Fruit fly (Drosophila melanogaster) whole organism, embryonic: ENCODE data around the gene CG17752.

Source experiments
- CG10147 ChIP-seq: fragments of 200-800 bp; sonication (Bioruptor generic); optimal IDR thresholded peaks from 2 replicates; lab custom pipeline; 2019; ENCODE audit warnings: missing biosample characterization, mild to moderate bottlenecking, missing genetic modification characterization, moderate library complexity
- CG10209 ChIP-seq: fragments of 200-800 bp; sonication (Bioruptor generic); optimal IDR thresholded peaks from 3 replicates; lab custom pipeline; 2017; ENCODE audit warnings: missing biosample characterization, mild to moderate bottlenecking, missing genetic modification characterization, missing genetic modification reagents
- CG11456 ChIP-seq: fragments of 200-800 bp; sonication (Bioruptor generic); IDR thresholded peaks from 3 replicates; pipeline ENCODE4 v1.3.6; 2022; ENCODE audit warnings: missing biosample characterization, missing genetic modification characterization
- CG12155 ChIP-seq: fragments of 200-800 bp; sonication (Bioruptor generic); optimal IDR thresholded peaks from 3 replicates; lab custom pipeline; 2016; ENCODE audit warnings: missing biosample characterization, missing genetic modification characterization
- CG1233 ChIP-seq: fragments of 200-800 bp; sonication (Bioruptor generic); optimal IDR thresholded peaks from 4 replicates; lab custom pipeline; 2018; ENCODE audit warnings: missing biosample characterization, mild to moderate bottlenecking, missing genetic modification characterization
- CG13624 ChIP-seq: fragments of 200-800 bp; sonication (Bioruptor generic); optimal IDR thresholded peaks from 2 replicates; lab custom pipeline; 2016; ENCODE audit warnings: missing biosample characterization, missing genetic modification characterization
- CG14014 ChIP-seq: fragments of 200-800 bp; sonication (Bioruptor generic); IDR thresholded peaks from 2 replicates; pipeline ENCODE4 v1.3.6; 2022; ENCODE audit warnings: missing biosample characterization, missing genetic modification characterization
- CG15011 ChIP-seq: fragments of 200-800 bp; sonication (Bioruptor generic); optimal IDR thresholded peaks from 3 replicates; lab custom pipeline; 2018; ENCODE audit warnings: missing biosample characterization, mild to moderate bottlenecking, missing genetic modification characterization
- CG15696 ChIP-seq: fragments of 200-800 bp; sonication (Bioruptor generic); optimal IDR thresholded peaks from 2 replicates; lab custom pipeline; 2019; ENCODE audit warnings: missing biosample characterization, mild to moderate bottlenecking, missing genetic modification characterization, moderate library complexity
- CG17359 ChIP-seq: fragments of 200-800 bp; sonication (Bioruptor generic); optimal IDR thresholded peaks from 3 replicates; lab custom pipeline; 2018; ENCODE audit warnings: missing biosample characterization, mild to moderate bottlenecking, missing genetic modification characterization, moderate library complexity
- CG17385 ChIP-seq: fragments of 200-800 bp; sonication (Bioruptor generic); optimal IDR thresholded peaks from 3 replicates; lab custom pipeline; 2018; ENCODE audit warnings: missing biosample characterization, mild to moderate bottlenecking, missing genetic modification characterization
- CG17802 ChIP-seq: fragments of 200-800 bp; sonication (Bioruptor generic); optimal IDR thresholded peaks from 2 replicates; lab custom pipeline; 2018; ENCODE audit warnings: missing biosample characterization, mild to moderate bottlenecking, missing genetic modification characterization, moderate library complexity
- CG30431 ChIP-seq: fragments of 200-800 bp; sonication (Bioruptor generic); optimal IDR thresholded peaks from 2 replicates; lab custom pipeline; 2017; ENCODE audit warnings: missing biosample characterization, missing genetic modification characterization
- CG3281 ChIP-seq: fragments of 200-800 bp; sonication (Bioruptor generic); optimal IDR thresholded peaks from 3 replicates; lab custom pipeline; 2017; ENCODE audit warnings: missing biosample characterization, mild to moderate bottlenecking, missing genetic modification characterization
- CG3838 ChIP-seq: fragments of 200-800 bp; sonication (Bioruptor generic); optimal IDR thresholded peaks from 3 replicates; lab custom pipeline; 2016; ENCODE audit warnings: missing biosample characterization, missing genetic modification characterization
- CG3995 ChIP-seq: fragments of 200-800 bp; sonication (Bioruptor generic); optimal IDR thresholded peaks from 3 replicates; lab custom pipeline; 2016; ENCODE audit warnings: missing biosample characterization, missing genetic modification characterization
- CG43689 ChIP-seq: fragments of 200-800 bp; sonication (Bioruptor generic); IDR thresholded peaks from 2 replicates; pipeline ENCODE4 v1.3.6; 2022; ENCODE audit warnings: missing biosample characterization, missing genetic modification characterization
- CG4404 ChIP-seq: fragments of 200-800 bp; sonication (Bioruptor generic); IDR thresholded peaks from 2 replicates; pipeline ENCODE4 v1.3.6; 2022; ENCODE audit warnings: missing biosample characterization, missing genetic modification characterization
- CG5180 ChIP-seq: fragments of 200-800 bp; sonication (Bioruptor generic); optimal IDR thresholded peaks from 3 replicates; lab custom pipeline; 2017; ENCODE audit warnings: missing biosample characterization, missing genetic modification characterization, mild to moderate bottlenecking, moderate library complexity, missing genetic modification reagents
- CG6175 ChIP-seq: fragments of 200-800 bp; sonication (Bioruptor generic); IDR thresholded peaks from 3 replicates; pipeline ENCODE4 v1.3.6; 2022; ENCODE audit warnings: missing biosample characterization, missing genetic modification characterization
- CG6683 ChIP-seq: fragments of 200-800 bp; sonication (Bioruptor generic); optimal IDR thresholded peaks from 2 replicates; lab custom pipeline; 2017; ENCODE audit warnings: missing biosample characterization, mild to moderate bottlenecking, missing genetic modification characterization, missing genetic modification reagents
- CG7372 ChIP-seq: fragments of 200-800 bp; sonication (Bioruptor generic); IDR thresholded peaks from 2 replicates; pipeline ENCODE4 v1.3.6; 2022; ENCODE audit warnings: missing biosample characterization, missing genetic modification characterization
- CG8924 ChIP-seq: fragments of 200-800 bp; optimal IDR thresholded peaks from 3 replicates; lab custom pipeline; 2019; ENCODE audit warnings: missing biosample characterization, mild to moderate bottlenecking, missing genetic modification characterization, moderate library complexity
- Dbx ChIP-seq: fragments of 200-800 bp; sonication (Bioruptor generic); IDR thresholded peaks from 3 replicates; pipeline ENCODE4 v1.3.6; 2022; ENCODE audit warnings: missing biosample characterization, missing genetic modification characterization
- Deaf1 ChIP-seq: fragments of 200-800 bp; optimal IDR thresholded peaks from 3 replicates; lab custom pipeline; 2019; ENCODE audit warnings: missing biosample characterization, mild to moderate bottlenecking, missing genetic modification characterization, moderate library complexity
- H2.0 ChIP-seq: fragments of 200-800 bp; sonication (Bioruptor generic); IDR thresholded peaks from 2 replicates; pipeline ENCODE4 v1.3.6; 2022; ENCODE audit warnings: missing biosample characterization, missing genetic modification characterization
- HLH3B ChIP-seq: fragments of 200-800 bp; sonication (Bioruptor generic); IDR thresholded peaks from 2 replicates; pipeline ENCODE4 v1.3.6; 2022; ENCODE audit warnings: missing biosample characterization, missing genetic modification characterization
- Hr51 ChIP-seq, 2 experiments: fragments of 200-800 bp; sonication (Bioruptor generic); optimal IDR thresholded peaks; 2 replicates in 1 of 2; 3 replicates in 1 of 2; lab custom pipeline; 2016 to 2018; ENCODE audit warnings: missing biosample characterization in 2 of 2, missing genetic modification characterization in 2 of 2, mild to moderate bottlenecking in 1 of 2, moderate library complexity in 1 of 2
- Hr78 ChIP-seq, 2 experiments: fragments of 200-800 bp in 1 of 2; fragments of >200 bp in 1 of 2; sonication (Bioruptor generic) in 1 of 2; optimal IDR thresholded peaks; 2 replicates each; lab custom pipeline; 2017 to 2019; ENCODE audit warnings: missing biosample characterization in 2 of 2, missing genetic modification characterization in 2 of 2, mild to moderate bottlenecking in 1 of 2, moderate library complexity in 1 of 2
- Med ChIP-seq: fragments of 200-800 bp; sonication (Bioruptor generic); peaks from one replicate; lab custom pipeline; 2016; ENCODE audit warnings: missing biosample characterization, missing genetic modification characterization, mild to moderate bottlenecking, inconsistent platforms, moderate library complexity
- Meics ChIP-seq: fragments of 200-800 bp; sonication (Bioruptor generic); optimal IDR thresholded peaks from 2 replicates; lab custom pipeline; 2017; ENCODE audit warnings: missing biosample characterization, mild to moderate bottlenecking, missing genetic modification characterization
- Pdp1 ChIP-seq, 2 experiments: fragments of 200-800 bp; sonication (Bioruptor generic); optimal IDR thresholded peaks; 3 replicates each; lab custom pipeline; 2016; ENCODE audit warnings: missing biosample characterization in 2 of 2, missing genetic modification characterization in 2 of 2, mild to moderate bottlenecking in 1 of 2, moderate library complexity in 1 of 2
- Sox102F ChIP-seq: fragments of 200-800 bp; sonication (Bioruptor generic); optimal IDR thresholded peaks from 2 replicates; lab custom pipeline; 2018; ENCODE audit warnings: missing biosample characterization, mild to moderate bottlenecking, missing genetic modification characterization, moderate library complexity
- Spps ChIP-seq: fragments of 200-800 bp; sonication (Bioruptor generic); optimal IDR thresholded peaks from 2 replicates; lab custom pipeline; 2018; ENCODE audit warnings: missing biosample characterization, mild to moderate bottlenecking, missing genetic modification characterization
- Trl ChIP-seq, 3 experiments: fragments of >200 bp in 2 of 3; fragments of 200-800 bp in 1 of 3; sonication (Bioruptor generic) in 1 of 3; optimal IDR thresholded peaks; 2 replicates in 1 of 3; 3 replicates in 2 of 3; lab custom pipeline; 2016 to 2017; ENCODE audit warnings: missing biosample characterization in 1 of 3, missing genetic modification characterization in 1 of 3
- YL-1 ChIP-seq: fragments of 200-800 bp; sonication (Bioruptor generic); optimal IDR thresholded peaks from 3 replicates; lab custom pipeline; 2017; ENCODE audit warnings: missing biosample characterization, mild to moderate bottlenecking, missing genetic modification characterization
- ap ChIP-seq: fragments of 200-800 bp; sonication (Bioruptor generic); IDR thresholded peaks from 2 replicates; pipeline ENCODE4 v1.3.6; 2022; ENCODE audit warnings: missing biosample characterization, missing genetic modification characterization
- chm ChIP-seq: fragments of 200-800 bp; sonication (Bioruptor generic); IDR thresholded peaks from 2 replicates; pipeline ENCODE4 v1.3.6; 2022; ENCODE audit warnings: missing biosample characterization, missing genetic modification characterization
- dm ChIP-seq: fragments of 200-800 bp; sonication (Bioruptor generic); optimal IDR thresholded peaks from 3 replicates; lab custom pipeline; 2016; ENCODE audit warnings: missing biosample characterization, missing genetic modification characterization
- lov ChIP-seq, 2 experiments: fragments of 200-800 bp in 1 of 2; fragments of >200 bp in 1 of 2; sonication (Bioruptor generic) in 1 of 2; IDR thresholded peaks in 1 of 2; optimal IDR thresholded peaks in 1 of 2; 2 replicates in 1 of 2; 3 replicates in 1 of 2; pipeline versions ENCODE4 v1.3.6 to Lab custom; 2017 to 2022; ENCODE audit warnings: missing biosample characterization in 1 of 2, missing genetic modification characterization in 1 of 2
- sd ChIP-seq: fragments of 200-800 bp; sonication (Bioruptor generic); optimal IDR thresholded peaks from 3 replicates; lab custom pipeline; 2018; ENCODE audit warnings: missing biosample characterization, mild to moderate bottlenecking, missing genetic modification characterization, moderate library complexity
- slbo ChIP-seq: fragments of 200-800 bp; sonication (Bioruptor generic); IDR thresholded peaks from 2 replicates; pipeline ENCODE4 v1.3.6; 2022; ENCODE audit warnings: missing biosample characterization, missing genetic modification characterization
- slp2 ChIP-seq: fragments of 200-800 bp; sonication (Bioruptor generic); optimal IDR thresholded peaks from 2 replicates; lab custom pipeline; 2016; ENCODE audit warnings: missing biosample characterization, missing genetic modification characterization

Gene CG17752

dm6 chr3R:19625300-19626230 is 15.5 kb downstream of the CG17752 start (continued):
- no peak for TF ChIP-seq HLH3B
- no peak for TF ChIP-seq CG17385 (GFP tag; lab: Kevin White, UChicago)
- TF ChIP-seq lov (optimal IDR thresholded peaks at IDR 0.05; lab: Kevin White, UChicago), result no peak
- peak; percentile 30; the same call in 1 of the 3 replicates for TF ChIP-seq lov (GFP tag; IDR thresholded peaks at IDR 0.05; lab: Robert Waterston, UW)
- no peak for TF ChIP-seq CG3995 (GFP tag; lab: Kevin White, UChicago)
- TF ChIP-seq CG15011 (GFP tag; lab: Kevin White, UChicago), result no peak
- TF ChIP-seq CG6175 (GFP tag; lab: Robert Waterston, UW), result 0 out of 3 replicates have a peak, but pooled peaks have one; percentile 56
- peak; percentile 12 for TF ChIP-seq sd (tag; lab: Kevin White, UChicago)
- TF ChIP-seq H2.0, result no peak
- no peak for TF ChIP-seq Sox102F (GFP tag; lab: Kevin White, UChicago)
- peak in 1 of 2 experiments; percentile 21 for TF ChIP-seq Hr78 (GFP tag; optimal IDR thresholded peaks at IDR 0.05; lab: Kevin White, UChicago)
- no peak for TF ChIP-seq Trl (optimal IDR thresholded peaks at IDR 0.05; lab: Kevin White, UChicago)
- no peak for TF ChIP-seq Trl (GFP tag; optimal IDR thresholded peaks at IDR 0.05; lab: Kevin White, UChicago)
- no peak for TF ChIP-seq CG6683 (GFP tag; lab: Kevin White, UChicago)
- TF ChIP-seq CG5180 (GFP tag; lab: Kevin White, UChicago), result no peak
- TF ChIP-seq Med (GFP tag; lab: Kevin White, UChicago), result peak; percentile 0
- no peak for TF ChIP-seq CG11456 (GFP tag; lab: Robert Waterston, UW)
- peak in 1 of 2 experiments; percentile 51 for TF ChIP-seq Pdp1 (GFP tag; optimal IDR thresholded peaks at IDR 0.05; lab: Kevin White, UChicago)
- peak; percentile 0 for TF ChIP-seq CG13624 (GFP tag; lab: Kevin White, UChicago)

dm6 chr3R:19627792-19628522 is 17.9 kb downstream of the CG17752 start:
- TF ChIP-seq Hr51 (GFP tag; optimal IDR thresholded peaks at IDR 0.05; lab: Kevin White, UChicago) (peak in 1 of 2 experiments; percentile 5), Meics (peak; percentile 69), Dbx (GFP tag; lab: Robert Waterston, UW) (0 out of 3 replicates have a peak, but pooled peaks have one; percentile 57), YL-1 (GFP tag; lab: Kevin White, UChicago) (no peak), CG43689 (GFP tag; lab: Robert Waterston, UW) (no peak), CG3281 (GFP tag; lab: Kevin White, UChicago) (peak; percentile 65), CG15696 (tag; lab: Kevin White, UChicago) (peak; percentile 31), CG4404 (GFP tag; lab: Robert Waterston, UW) (no peak), CG3838 (GFP tag; lab: Kevin White, UChicago) (no peak), slbo (no peak), CG14014 (GFP tag; lab: Robert Waterston, UW) (no peak), ap (GFP tag; lab: Robert Waterston, UW) (no peak), CG30431 (GFP tag; lab: Kevin White, UChicago) (peak; percentile 6), Sox102F (GFP tag; lab: Kevin White, UChicago) (peak; percentile 6), CG7372 (GFP tag; lab: Robert Waterston, UW) (0 out of 2 replicates have a peak, but pooled peaks have one; percentile 21), CG17359 (tag; lab: Kevin White, UChicago) (peak; percentile 52), CG17802 (no peak), CG10147 (peak; percentile 58), Trl (optimal IDR thresholded peaks at IDR 0.05; lab: Kevin White, UChicago) (peak; percentile 11 to 39), Trl (GFP tag; optimal IDR thresholded peaks at IDR 0.05; lab: Kevin White, UChicago) (no peak), chm (GFP tag; lab: Robert Waterston, UW) (no peak), CG10209 (GFP tag; lab: Kevin White, UChicago) (peak; percentile 6), CG12155 (GFP tag; lab: Kevin White, UChicago) (no peak), Hr78 (GFP tag; optimal IDR thresholded peaks at IDR 0.05; lab: Kevin White, UChicago) (no peak), CG8924 (peak; percentile 71), slp2 (GFP tag; lab: Kevin White, UChicago) (no peak), dm (GFP tag; lab: Kevin White, UChicago) (no peak), Pdp1 (GFP tag; optimal IDR thresholded peaks at IDR 0.05; lab: Kevin White, UChicago) (peak in 1 of 2 experiments; percentile 8), Spps (tag; lab: Kevin White, UChicago) (peak; percentile 2), CG1233 (GFP tag; lab: Kevin White, UChicago) (peak; percentile 35), Deaf1 (tag; lab: Kevin White, UChicago) (peak; percentile 45)
